Fruit fly (Drosophila melanogaster): ENCODE results near the gene Sems.

dm6 chr3L:20991373-20991772 lies 34.8 kb upstream of the Sems start, which contains the start of gene CG12984:
- no peak for TF ChIP-seq D1 (tag; optimal IDR thresholded peaks at IDR 0.05)
- TF ChIP-seq CG34367 (tag; optimal IDR thresholded peaks at IDR 0.05): no peak
- TF ChIP-seq EcR (GFP tag; optimal IDR thresholded peaks at IDR 0.05): no peak
- TF ChIP-seq CG4496 (GFP tag; IDR thresholded peaks at IDR 0.05): no peak
- TF ChIP-seq CG8301 (tag; optimal IDR thresholded peaks at IDR 0.05): no peak
- TF ChIP-seq Pif1A (GFP tag; optimal IDR thresholded peaks at IDR 0.05): no peak
- no peak for TF ChIP-seq CG10348 (GFP tag; IDR thresholded peaks at IDR 0.05)
